Fruit fly (Drosophila melanogaster): ENCODE data around the gene mrt.
A peak's percentile ranks its signal among the peaks of the same experiment; 100 is the strongest.

DNA sequence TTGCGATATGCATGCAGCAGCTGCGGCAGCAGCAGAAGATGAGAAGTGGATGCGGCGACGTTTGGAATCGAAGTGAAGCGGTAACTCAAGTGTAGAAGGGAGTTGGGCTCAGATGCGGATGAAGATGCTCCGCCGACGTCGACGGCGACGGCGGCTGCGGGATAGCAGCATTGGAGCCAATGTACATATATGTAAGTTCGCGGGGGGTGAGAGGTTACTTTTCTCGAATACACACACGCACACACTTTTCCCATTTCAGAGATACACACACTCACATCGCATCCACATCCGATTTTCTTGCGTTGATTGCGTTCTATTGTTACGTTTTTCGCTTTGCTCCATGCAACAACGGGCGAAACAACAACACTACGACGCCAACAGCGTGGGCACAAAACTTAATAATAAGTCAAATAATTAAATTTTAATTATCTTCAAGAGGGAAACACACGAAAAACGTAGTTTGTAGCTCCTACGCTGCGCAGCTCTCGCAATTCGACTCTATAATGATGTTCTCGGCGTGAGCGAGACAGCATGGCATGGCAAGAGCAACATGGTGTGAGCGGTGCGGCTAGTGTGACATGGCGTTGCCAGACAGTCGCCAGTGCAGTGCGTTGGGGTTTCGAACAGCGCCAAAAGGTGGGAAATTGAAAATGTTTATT is 37.6 kb downstream of the mrt start, which contains the start of gene CG18766:
- TF ChIP-seq CG11294 (GFP tag; IDR thresholded peaks at IDR 0.05) (no peak), Hr38 (GFP tag; optimal IDR thresholded peaks at IDR 0.05) (no peak), Gug (GFP tag; IDR thresholded peaks at IDR 0.05) (no peak), Hr4 (GFP tag; optimal IDR thresholded peaks at IDR 0.05) (no peak), CG3032 (tag; optimal IDR thresholded peaks at IDR 0.05) (no peak), pdm3 (GFP tag; optimal IDR thresholded peaks at IDR 0.05) (no peak), CG4318 (GFP tag; optimal IDR thresholded peaks at IDR 0.05) (no peak), svp (GFP tag) (peak; percentile 95), dsx (GFP tag; optimal IDR thresholded peaks at IDR 0.05; ENCODE audit: poor library complexity, severe bottlenecking) (no peak), fd85E (GFP tag; optimal IDR thresholded peaks at IDR 0.05) (no peak), Blimp-1 (GFP tag; optimal IDR thresholded peaks at IDR 0.05) (no peak)
